Fruit fly (Drosophila melanogaster) Kc167 (cell line): ENCODE measurements around the gene CG2962.

ENCODE experiments used
- Myc ChIP-seq: fragments of >200 bp; optimal IDR thresholded peaks from 2 replicates; lab custom pipeline; 2017; ENCODE audit warnings: missing external identifiers
- h ChIP-seq: fragments of >200 bp; optimal IDR thresholded peaks from 3 replicates; lab custom pipeline; 2018; ENCODE audit warnings: missing external identifiers
- insv ChIP-seq: fragments of >200 bp; optimal IDR thresholded peaks from 3 replicates; lab custom pipeline; 2018; ENCODE audit warnings: missing external identifiers
- psq ChIP-seq: fragments of >200 bp; optimal IDR thresholded peaks from 2 replicates; lab custom pipeline; 2017; ENCODE audit warnings: missing external identifiers
- ttk ChIP-seq: sonication (Bioruptor generic); optimal IDR thresholded peaks from 2 replicates; lab custom pipeline; 2017; ENCODE audit warnings: missing external identifiers

DNA sequence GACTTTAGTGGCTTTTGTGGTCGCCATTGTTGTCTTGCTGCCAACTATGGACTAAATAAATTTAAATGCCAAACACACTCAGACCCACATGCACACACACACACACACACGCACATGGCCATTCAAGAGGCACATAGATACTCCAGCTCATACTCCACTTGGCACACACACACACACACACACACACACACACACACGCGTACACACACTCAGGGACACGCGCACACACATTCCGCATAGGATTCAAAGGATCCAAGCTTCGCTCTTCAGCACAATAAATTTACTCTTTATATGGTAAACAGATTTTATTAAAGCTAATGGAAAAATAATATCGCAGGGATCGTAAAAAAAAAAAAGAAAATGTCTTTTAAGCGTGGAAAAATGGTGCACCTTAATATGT is 33.6 kb downstream of the CG2962 start:
- TF ChIP-seq insv (no peak), psq (no peak), h (lab: Kevin White, UChicago) (no peak), Myc (lab: Kevin White, UChicago) (no peak), ttk (no peak)
